Fruit fly (Drosophila melanogaster) whole organism, prepupa: ENCODE results near the gene CG10669.

Experiments
- Blimp-1 ChIP-seq: fragments of 200-800 bp; sonication (Bioruptor generic); optimal IDR thresholded peaks from 3 replicates; lab custom pipeline; 2017; ENCODE audit warnings: missing biosample characterization, missing genetic modification characterization, mild to moderate bottlenecking, moderate library complexity, missing genetic modification reagents
- CG3032 ChIP-seq: fragments of 200-800 bp; optimal IDR thresholded peaks from 2 replicates; lab custom pipeline; 2019; ENCODE audit warnings: missing biosample characterization, mild to moderate bottlenecking, missing genetic modification characterization, moderate library complexity
- CG31627 ChIP-seq: fragments of 200-800 bp; sonication (Bioruptor generic); optimal IDR thresholded peaks from 3 replicates; lab custom pipeline; 2016; ENCODE audit warnings: missing biosample characterization, missing genetic modification characterization
- CG6163 ChIP-seq: fragments of 200-800 bp; sonication (Bioruptor generic); IDR thresholded peaks from 3 replicates; pipeline ENCODE4 v1.3.6; 2022; ENCODE audit warnings: missing biosample characterization, missing genetic modification characterization
- CG6792 ChIP-seq: fragments of 200-800 bp; sonication (Bioruptor generic); optimal IDR thresholded peaks from 3 replicates; lab custom pipeline; 2016; ENCODE audit warnings: missing biosample characterization, missing genetic modification characterization
- CG8319 ChIP-seq: fragments of 200-800 bp; sonication (Bioruptor generic); optimal IDR thresholded peaks from 3 replicates; lab custom pipeline; 2016; ENCODE audit warnings: missing biosample characterization, missing genetic modification characterization
- Eip75B ChIP-seq: fragments of 200-800 bp; sonication (Bioruptor generic); optimal IDR thresholded peaks from 3 replicates; lab custom pipeline; 2016; ENCODE audit warnings: missing biosample characterization, missing genetic modification characterization
- Gug ChIP-seq: fragments of 200-800 bp; sonication (Bioruptor generic); IDR thresholded peaks from 2 replicates; pipeline ENCODE4 v1.3.6; 2022; ENCODE audit warnings: missing biosample characterization, missing genetic modification characterization
- Hr39 ChIP-seq: fragments of 200-800 bp; sonication (Bioruptor generic); optimal IDR thresholded peaks from 2 replicates; lab custom pipeline; 2016; ENCODE audit warnings: missing biosample characterization, missing genetic modification characterization
- eg ChIP-seq: fragments of 200-800 bp; sonication (Bioruptor generic); IDR thresholded peaks from 3 replicates; pipeline ENCODE4 v1.3.6; 2022; ENCODE audit warnings: missing biosample characterization, missing genetic modification characterization
- lz ChIP-seq: fragments of 200-800 bp; sonication (Bioruptor generic); optimal IDR thresholded peaks from 3 replicates; lab custom pipeline; 2016; ENCODE audit warnings: missing biosample characterization, missing genetic modification characterization

- TF ChIP-seq CG6163 (no peak), CG8319 (GFP tag; lab: Kevin White, UChicago) (no peak), Hr39 (GFP tag; lab: Kevin White, UChicago) (no peak), Eip75B (GFP tag; lab: Kevin White, UChicago) (no peak), eg (GFP tag; lab: Robert Waterston, UW) (no peak), lz (GFP tag; lab: Kevin White, UChicago) (no peak), CG31627 (no peak), CG3032 (no peak), Gug (GFP tag; lab: Robert Waterston, UW) (no peak), CG6792 (GFP tag; lab: Kevin White, UChicago) (no peak), Blimp-1 (GFP tag; lab: Kevin White, UChicago) (no peak)
Measured at dm6 chr3R:25287128-25287527, 47.9 kb downstream of the CG10669 start, which contains the start of gene CG13658.
